Fruit fly (Drosophila melanogaster) whole organism, adult: ENCODE measurements around the gene CG9519.

Experiments
- CG11617 ChIP-seq: fragments of 200-800 bp; sonication (Bioruptor generic); optimal IDR thresholded peaks from 2 replicates; lab custom pipeline; 2017; ENCODE audit warnings: mild to moderate bottlenecking, missing biosample characterization, missing genetic modification reagents, missing genetic modification characterization
- CG33017 ChIP-seq: fragments of 200-800 bp; sonication (Bioruptor generic); optimal IDR thresholded peaks from 2 replicates; lab custom pipeline; 2018; ENCODE audit warnings: missing biosample characterization, mild to moderate bottlenecking, missing genetic modification characterization, moderate library complexity
- Crg-1 ChIP-seq: fragments of 200-800 bp; sonication (Bioruptor generic); optimal IDR thresholded peaks from 2 replicates; lab custom pipeline; 2016; ENCODE audit warnings: missing biosample characterization, missing genetic modification characterization
- pad ChIP-seq: fragments of 200-800 bp; sonication (Bioruptor generic); optimal IDR thresholded peaks from 3 replicates; lab custom pipeline; 2017; ENCODE audit warnings: missing biosample characterization, missing genetic modification characterization, mild to moderate bottlenecking, moderate library complexity, missing genetic modification reagents

dm6 chrX:14853153-14853672 lies 2.9 kb downstream of the CG9519 start, which contains the start of gene CG9521:
- TF ChIP-seq CG11617 (no peak), CG33017 (tag; lab: Kevin White, UChicago) (no peak), Crg-1 (GFP tag; lab: Kevin White, UChicago) (no peak), pad (GFP tag; lab: Kevin White, UChicago) (no peak)
